Worm (Caenorhabditis elegans) whole organism, young adult: ENCODE results near the gene lurp-4.
A peak's percentile ranks its signal among the peaks of the same experiment; 100 is the strongest.

Source experiments
- B0035.1 ChIP-seq: sonication (generic microtip); optimal IDR thresholded peaks from 2 replicates; lab custom pipeline; 2016; ENCODE audit warnings: missing genetic modification characterization, mild to moderate bottlenecking, missing compliant biosample characterization, missing genotype, missing genetic modification reagents
- B0336.3 ChIP-seq: fragments of 200-800 bp; sonication (Bioruptor generic); IDR thresholded peaks from 2 replicates; pipeline ENCODE4 v1.3.6; 2022; ENCODE audit warnings: missing genetic modification characterization, missing compliant biosample characterization
- C17E4.6 ChIP-seq: fragments of 200-800 bp; sonication (Bioruptor generic); IDR thresholded peaks from 2 replicates; pipeline ENCODE4 v1.3.6; 2022; ENCODE audit warnings: missing genetic modification reagents, missing genetic modification characterization, missing compliant biosample characterization
- F49E8.2 ChIP-seq: sonication (generic microtip); optimal IDR thresholded peaks from 3 replicates; lab custom pipeline; 2017; ENCODE audit warnings: missing genetic modification characterization, mild to moderate bottlenecking, missing compliant biosample characterization, antibody characterized with exemption, moderate library complexity; ENCODE audit not compliant: insufficient read depth
- Y53G8AR.9 ChIP-seq: fragments of 200-800 bp; sonication (Bioruptor generic); conservative IDR thresholded peaks from 2 replicates; pipeline ENCODE4 v1.3.6; 2022; ENCODE audit warnings: missing genetic modification reagents, missing genetic modification characterization, missing compliant biosample characterization
- Y56A3A.18 ChIP-seq: fragments of 200-800 bp; sonication (Bioruptor generic); IDR thresholded peaks from 2 replicates; pipeline ENCODE4 v1.3.6; 2022; ENCODE audit warnings: missing genetic modification reagents, missing genetic modification characterization, missing compliant biosample characterization
- Y79H2A.3 ChIP-seq: fragments of 200-800 bp; sonication (Bioruptor generic); conservative IDR thresholded peaks from 2 replicates; pipeline ENCODE4 v1.3.6; 2022; ENCODE audit warnings: missing genetic modification reagents, missing genetic modification characterization, missing compliant biosample characterization
- Y95B8A.8 ChIP-seq: fragments of 200-800 bp; sonication (Bioruptor generic); IDR thresholded peaks from 2 replicates; pipeline ENCODE4 v1.3.6; 2022; ENCODE audit warnings: missing genetic modification reagents, missing genetic modification characterization, missing compliant biosample characterization
- ZK185.1 ChIP-seq: sonication (generic microtip); optimal IDR thresholded peaks from 2 replicates; lab custom pipeline; 2016; ENCODE audit warnings: mild to moderate bottlenecking, missing genetic modification characterization, missing compliant biosample characterization; ENCODE audit not compliant: poor library complexity, severe bottlenecking
- athp-1 ChIP-seq: sonication (generic microtip); optimal IDR thresholded peaks from 2 replicates; lab custom pipeline; 2017; ENCODE audit warnings: mild to moderate bottlenecking, missing genetic modification characterization, missing compliant biosample characterization
- attf-3 ChIP-seq: fragments of 200-800 bp; sonication (Bioruptor generic); conservative IDR thresholded peaks from 2 replicates; pipeline ENCODE4 v1.3.6; 2022; ENCODE audit warnings: missing genetic modification reagents, missing genetic modification characterization, missing compliant biosample characterization
- attf-6 ChIP-seq: fragments of 200-800 bp; sonication (Bioruptor generic); IDR thresholded peaks from 2 replicates; pipeline ENCODE4 v1.3.6; 2022; ENCODE audit warnings: missing genetic modification reagents, missing genetic modification characterization, missing compliant biosample characterization
- ceh-79 ChIP-seq: sonication (generic microtip); optimal IDR thresholded peaks from 2 replicates; lab custom pipeline; 2017; ENCODE audit warnings: mild to moderate bottlenecking, missing genetic modification characterization, missing compliant biosample characterization
- dpl-1 ChIP-seq: fragments of 150-350 bp; optimal IDR thresholded peaks from 2 replicates; lab custom pipeline; 2014; ENCODE audit warnings: missing biosample characterization, missing genetic modification reagents, missing genetic modification characterization
- efl-1 ChIP-seq: fragments of 150-350 bp; optimal IDR thresholded peaks from 2 replicates; lab custom pipeline; 2014; ENCODE audit warnings: missing biosample characterization, missing genetic modification reagents, missing genetic modification characterization
- egrh-3 ChIP-seq: fragments of 200-800 bp; sonication (Bioruptor generic); IDR thresholded peaks from 2 replicates; pipeline ENCODE4 v1.3.6; 2022; ENCODE audit warnings: missing genetic modification reagents, missing genetic modification characterization, missing compliant biosample characterization
- ekl-4 ChIP-seq: fragments of 200-800 bp; sonication (Bioruptor generic); IDR thresholded peaks from 2 replicates; pipeline ENCODE4 v1.3.6; 2022; ENCODE audit warnings: missing genetic modification reagents, missing genetic modification characterization, missing compliant biosample characterization
- hlh-26 ChIP-seq: fragments of 200-800 bp; sonication (Bioruptor generic); conservative IDR thresholded peaks from 2 replicates; pipeline ENCODE4 v1.3.6; 2022; ENCODE audit warnings: missing genetic modification reagents, missing genetic modification characterization, missing compliant biosample characterization
- hmg-1.2 ChIP-seq: fragments of 200-800 bp; sonication (Bioruptor generic); IDR thresholded peaks from 2 replicates; pipeline ENCODE4 v1.3.6; 2022; ENCODE audit warnings: missing genetic modification reagents, missing genetic modification characterization, missing compliant biosample characterization
- hrde-1 ChIP-seq: sonication (generic microtip); optimal IDR thresholded peaks from 2 replicates; lab custom pipeline; 2016; ENCODE audit warnings: missing genetic modification characterization, mild to moderate bottlenecking, missing compliant biosample characterization, moderate library complexity, missing genotype, missing genetic modification reagents, borderline replicate concordance
- hsf-1 ChIP-seq: fragments of 200-800 bp; sonication (Bioruptor generic); IDR thresholded peaks from 2 replicates; pipeline ENCODE4 v1.3.6; 2022; ENCODE audit warnings: missing genetic modification reagents, missing genetic modification characterization, missing compliant biosample characterization
- lag-1 ChIP-seq: fragments of 200-800 bp; sonication (Bioruptor generic); IDR thresholded peaks from 2 replicates; pipeline ENCODE4 v1.3.6; 2022; ENCODE audit warnings: missing genetic modification reagents, missing genetic modification characterization, missing compliant biosample characterization
- let-607 ChIP-seq, 2 experiments: fragments of 200-800 bp in 1 of 2; sonication (Bioruptor generic) in 1 of 2; sonication (generic microtip) in 1 of 2; optimal IDR thresholded peaks; 2 replicates each; lab custom pipeline; 2016 to 2018; ENCODE audit warnings: mild to moderate bottlenecking in 2 of 2, missing compliant biosample characterization in 2 of 2, missing genetic modification characterization in 2 of 2, moderate library complexity in 2 of 2, missing genotype in 1 of 2
- lir-1 ChIP-seq: fragments of 200-800 bp; sonication (Bioruptor generic); conservative IDR thresholded peaks from 2 replicates; pipeline ENCODE4 v1.3.6; 2022; ENCODE audit warnings: missing genetic modification reagents, missing genetic modification characterization, missing compliant biosample characterization
- lsy-27 ChIP-seq: sonication (generic microtip); optimal IDR thresholded peaks from 2 replicates; lab custom pipeline; 2017; ENCODE audit warnings: missing genetic modification characterization, mild to moderate bottlenecking, missing compliant biosample characterization, antibody characterized with exemption, missing genotype, borderline replicate concordance; ENCODE audit not compliant: insufficient read depth
- madf-3 ChIP-seq: fragments of 200-800 bp; sonication (Bioruptor generic); IDR thresholded peaks from 2 replicates; pipeline ENCODE4 v1.3.6; 2022; ENCODE audit warnings: missing genetic modification reagents, missing genetic modification characterization, missing compliant biosample characterization
- nfyb-1 ChIP-seq: fragments of 200-800 bp; sonication (Bioruptor generic); IDR thresholded peaks from 2 replicates; pipeline ENCODE4 v1.3.6; 2022; ENCODE audit warnings: missing genetic modification reagents, missing genetic modification characterization, missing compliant biosample characterization
- rcor-1 ChIP-seq: fragments of 200-800 bp; sonication (Bioruptor generic); IDR thresholded peaks from 2 replicates; pipeline ENCODE4 v1.3.6; 2022; ENCODE audit warnings: missing genetic modification reagents, missing genetic modification characterization, missing compliant biosample characterization
- rpc-1 ChIP-seq, 2 experiments: fragments of 150-350 bp in 1 of 2; sonication (generic microtip) in 1 of 2; optimal IDR thresholded peaks; 2 replicates each; lab custom pipeline; 2014 to 2018; ENCODE audit warnings: missing biosample characterization in 1 of 2, missing genetic modification characterization in 1 of 2, missing genetic modification reagents in 1 of 2, missing genotype in 1 of 2
- snpc-1.1 ChIP-seq: sonication (generic microtip); optimal IDR thresholded peaks from 2 replicates; lab custom pipeline; 2017; ENCODE audit warnings: missing genetic modification characterization, mild to moderate bottlenecking, missing compliant biosample characterization, antibody characterized with exemption, moderate library complexity, missing genotype, missing genetic modification reagents; ENCODE audit not compliant: insufficient read depth
- snpc-1.3 ChIP-seq: sonication (generic microtip); optimal IDR thresholded peaks from 2 replicates; lab custom pipeline; 2017; ENCODE audit warnings: missing genetic modification characterization, mild to moderate bottlenecking, missing compliant biosample characterization, antibody characterized with exemption, moderate library complexity, missing genotype, missing genetic modification reagents; ENCODE audit not compliant: insufficient read depth
- snpc-4 ChIP-seq, 5 experiments: fragments of 150-350 bp in 1 of 5; sonication (generic microtip) in 4 of 5; optimal IDR thresholded peaks; 2 replicates each; lab custom pipeline; 2014 to 2018; ENCODE audit warnings: missing genetic modification characterization in 5 of 5, missing biosample characterization in 3 of 5, antibody characterized with exemption in 2 of 5, mild to moderate bottlenecking in 2 of 5, missing compliant biosample characterization in 2 of 5, missing genotype in 2 of 5, moderate library complexity in 2 of 5, missing genetic modification reagents in 1 of 5
- sptf-2 ChIP-seq: fragments of 200-800 bp; sonication (Bioruptor generic); optimal IDR thresholded peaks from 2 replicates; lab custom pipeline; 2018; ENCODE audit warnings: mild to moderate bottlenecking, missing genetic modification characterization, missing compliant biosample characterization
- zfh-2 ChIP-seq: fragments of 200-800 bp; sonication (Bioruptor generic); conservative IDR thresholded peaks from 2 replicates; pipeline ENCODE4 v1.3.6; 2022; ENCODE audit warnings: missing genetic modification reagents, missing genetic modification characterization, missing compliant biosample characterization
- ztf-25 ChIP-seq: fragments of 200-800 bp; sonication (Bioruptor generic); IDR thresholded peaks from 2 replicates; pipeline ENCODE4 v1.3.6; 2022; ENCODE audit warnings: missing genetic modification reagents, missing genetic modification characterization, missing compliant biosample characterization
- ztf-28 ChIP-seq: fragments of 200-800 bp; sonication (Bioruptor generic); IDR thresholded peaks from 2 replicates; pipeline ENCODE4 v1.3.6; 2022; ENCODE audit warnings: missing genetic modification reagents, missing genetic modification characterization, missing compliant biosample characterization
- ztf-3 ChIP-seq: fragments of 200-800 bp; sonication (Bioruptor generic); optimal IDR thresholded peaks from 2 replicates; lab custom pipeline; 2018; ENCODE audit warnings: mild to moderate bottlenecking, missing genetic modification characterization, missing compliant biosample characterization

lurp-4 gene

DNA sequence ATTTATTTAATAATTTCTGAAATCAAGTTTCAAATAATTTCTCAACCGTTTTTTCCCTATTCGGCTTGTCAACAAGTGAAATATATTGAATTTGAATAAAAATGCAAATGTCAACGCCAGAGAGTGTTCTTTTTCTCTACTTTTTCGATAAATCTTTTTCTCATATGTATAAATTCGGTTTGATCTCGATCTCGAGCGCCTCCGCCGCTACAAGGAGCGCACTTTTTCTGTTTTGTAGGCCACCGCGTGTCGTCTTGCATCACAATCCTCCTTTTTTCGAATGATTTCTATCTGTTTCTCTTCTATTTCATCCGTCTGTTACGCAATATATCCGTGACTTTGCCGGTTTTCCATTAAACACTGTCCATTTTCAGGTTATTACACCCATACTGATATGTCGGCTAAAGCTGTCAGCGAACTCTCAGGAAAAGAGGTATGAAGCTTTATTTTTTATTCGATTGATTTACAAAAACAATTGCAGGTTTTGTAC is 23.7 kb downstream of the lurp-4 start, which contains the start of gene acly-2 (continued):
- TF ChIP-seq ztf-28 (GFP tag; lab: Robert Waterston, UW) = no peak
- no peak for TF ChIP-seq snpc-4 (GFP tag; optimal IDR thresholded peaks at IDR 0.05; lab: Kevin White, UChicago)
- TF ChIP-seq snpc-4 (tag; optimal IDR thresholded peaks at IDR 0.05; lab: Kevin White, UChicago) = peak in 1 of 4 experiments; percentile 27
- TF ChIP-seq lsy-27 (tag; lab: Kevin White, UChicago) = no peak
- no peak for TF ChIP-seq snpc-1.3 (tag; lab: Kevin White, UChicago)
- TF ChIP-seq let-607 (tag; optimal IDR thresholded peaks at IDR 0.05; lab: Kevin White, UChicago) = no peak
- TF ChIP-seq lir-1 (GFP tag; lab: Robert Waterston, UW) = no peak
- TF ChIP-seq zfh-2 (GFP tag; lab: Robert Waterston, UW) = no peak
- TF ChIP-seq ZK185.1 (tag; lab: Kevin White, UChicago) = no peak

DNA sequence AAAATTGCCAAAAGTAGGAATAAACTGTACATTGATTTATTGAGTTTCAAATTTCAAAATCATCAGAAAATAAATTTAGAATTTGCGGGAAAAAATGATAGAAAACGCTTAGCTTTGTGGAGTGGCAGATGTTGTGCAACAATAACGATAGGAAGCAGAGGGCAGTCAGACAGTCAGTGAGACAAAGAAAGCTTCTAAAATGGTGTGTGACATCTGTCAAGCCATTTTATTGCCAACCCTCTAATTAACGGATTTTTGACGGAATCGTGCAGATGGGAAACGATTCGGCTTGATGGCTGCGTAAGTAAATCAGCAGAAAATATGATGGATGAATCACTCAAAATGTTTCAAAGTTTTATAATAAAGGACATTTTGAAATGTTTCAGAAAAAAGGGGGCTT is 27.6 kb downstream of the lurp-4 start, which contains the start of gene max-1:
Gene max-1 (minus strand): TSS at position 124 of the 400 bp plus-strand sequence.
- TF ChIP-seq B0336.3 = 0 out of 2 replicates have a peak, but pooled peaks have one; percentile 12
- TF ChIP-seq ekl-4 (GFP tag; lab: Robert Waterston, UW) = no peak
- no peak for TF ChIP-seq attf-3 (GFP tag; lab: Robert Waterston, UW)
- TF ChIP-seq madf-3 (GFP tag; lab: Robert Waterston, UW) = 0 out of 2 replicates have a peak, but pooled peaks have one; percentile 63

DNA sequence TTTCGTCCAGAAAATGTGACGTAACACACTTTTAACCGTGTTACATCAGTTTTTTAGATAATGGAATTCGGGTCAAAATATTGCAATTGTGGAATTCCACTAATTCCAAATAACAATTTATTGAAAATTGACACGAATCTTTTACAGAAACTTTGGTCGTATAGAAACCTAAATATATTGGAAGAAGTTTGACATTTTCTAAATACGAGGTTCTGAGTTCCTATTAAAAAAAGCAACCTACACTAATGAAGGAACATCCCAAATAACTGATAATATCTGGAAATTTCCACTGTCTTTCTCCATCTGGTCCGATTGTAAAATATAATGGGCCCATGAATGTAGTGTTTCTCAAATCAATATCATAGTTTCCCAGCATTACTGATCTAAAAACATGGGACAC is 28.8 kb downstream of the lurp-4 start:
- TF ChIP-seq Y95B8A.8 (GFP tag; lab: Robert Waterston, UW) (no peak), hlh-26 (GFP tag; lab: Robert Waterston, UW) (no peak), lag-1 (GFP tag; lab: Robert Waterston, UW) (no peak), dpl-1 (no peak), athp-1 (no peak), Y53G8AR.9 (GFP tag; lab: Robert Waterston, UW) (no peak), Y79H2A.3 (GFP tag; lab: Robert Waterston, UW) (no peak), hmg-1.2 (GFP tag; lab: Robert Waterston, UW) (no peak)

DNA sequence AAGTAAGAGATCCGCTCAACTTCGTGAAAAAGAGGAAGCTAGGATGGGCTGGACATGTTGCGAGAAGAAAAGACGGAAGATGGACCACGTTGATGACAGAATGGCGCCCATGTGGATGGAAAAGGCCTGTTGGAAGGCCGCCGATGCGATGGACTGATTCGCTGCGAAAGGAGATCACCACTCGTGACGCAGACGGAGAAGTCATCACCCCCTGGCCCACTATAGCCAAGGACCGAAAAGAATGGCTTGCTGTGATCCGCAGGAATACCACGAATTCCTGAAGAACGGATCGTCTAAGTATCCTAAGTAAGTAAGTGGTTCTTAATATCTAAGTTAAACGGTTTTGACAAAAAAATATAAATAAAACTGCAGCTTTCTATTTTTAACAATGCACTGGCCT is 33.5 kb downstream of the lurp-4 start:
- TF ChIP-seq nfyb-1 (GFP tag; lab: Robert Waterston, UW) (peak; percentile 56; the same call in 1 of the 2 replicates), Y56A3A.18 (GFP tag; lab: Robert Waterston, UW) (0 out of 2 replicates have a peak, but pooled peaks have one; percentile 32)

DNA sequence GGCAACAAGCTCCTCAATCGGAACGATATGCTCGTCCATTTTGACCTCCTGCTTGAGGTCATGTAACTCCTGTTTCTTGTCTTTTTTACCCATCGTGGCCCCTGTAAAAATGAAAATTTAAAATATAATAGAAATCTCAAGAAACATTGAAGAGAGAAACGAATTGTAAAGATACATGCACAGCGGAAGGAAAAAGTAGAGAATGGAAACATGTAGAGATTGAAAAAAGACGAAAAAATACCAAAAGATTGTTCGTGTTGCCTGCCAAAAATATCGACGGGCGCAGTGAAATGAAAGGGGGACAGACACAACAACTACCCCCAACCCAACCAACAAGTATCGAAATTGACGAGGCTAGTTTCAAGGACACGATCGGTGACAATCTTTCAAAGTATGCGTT is 37.4 kb downstream of the lurp-4 start, which contains the start of gene eat-6:
Gene eat-6 (minus strand): TSS at position 101 of the 400 bp plus-strand sequence.
- no peak for TF ChIP-seq rpc-1 (optimal IDR thresholded peaks at IDR 0.05; lab: Kevin White, UChicago)
- TF ChIP-seq rpc-1 (tag; optimal IDR thresholded peaks at IDR 0.05; lab: Kevin White, UChicago) = no peak
- TF ChIP-seq Y56A3A.18 (GFP tag; lab: Robert Waterston, UW) = no peak
- no peak for TF ChIP-seq F49E8.2 (tag; lab: Kevin White, UChicago)
- TF ChIP-seq B0035.1 (tag; lab: Kevin White, UChicago) = no peak
- TF ChIP-seq sptf-2 = no peak
- TF ChIP-seq ceh-79 = no peak
- TF ChIP-seq snpc-1.1 (tag; lab: Kevin White, UChicago) = no peak
- no peak for TF ChIP-seq efl-1 (GFP tag; lab: Kevin White, UChicago)
- TF ChIP-seq attf-6 (GFP tag; lab: Robert Waterston, UW) = no peak
- TF ChIP-seq hmg-1.2 (GFP tag; lab: Robert Waterston, UW) = no peak
- no peak for TF ChIP-seq egrh-3 (GFP tag; lab: Robert Waterston, UW)
- no peak for TF ChIP-seq ztf-25 (GFP tag; lab: Robert Waterston, UW)
- no peak for TF ChIP-seq hsf-1
- no peak for TF ChIP-seq hrde-1 (tag; lab: Kevin White, UChicago)
- TF ChIP-seq C17E4.6 = no peak
- no peak for TF ChIP-seq ztf-3 (GFP tag; lab: Kevin White, UChicago)
- TF ChIP-seq rcor-1 (GFP tag; lab: Robert Waterston, UW) = no peak
